Worm (Caenorhabditis elegans): ENCODE data around the gene K02E7.7.
A peak's percentile ranks its signal among the peaks of the same experiment; 100 is the strongest.

K02E7.7 gene

DNA sequence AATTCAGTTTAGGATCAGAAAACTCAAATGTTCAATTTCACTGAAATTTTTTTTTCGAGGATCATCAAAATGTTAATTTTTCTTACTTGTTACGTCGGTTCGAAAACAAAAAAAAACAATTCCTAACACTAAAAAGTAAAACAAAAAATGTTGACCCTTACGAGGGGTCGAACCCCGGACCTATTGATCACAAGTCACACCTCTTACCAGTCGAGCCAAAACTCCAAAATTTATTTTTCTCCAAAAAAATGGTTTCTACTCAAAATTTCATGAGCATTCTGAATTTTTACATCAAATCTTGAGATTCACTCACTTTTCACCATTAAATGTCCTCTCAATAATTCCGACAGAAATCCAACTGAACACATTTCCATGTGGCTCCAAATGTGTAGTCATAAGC lies 47.4 kb downstream of the K02E7.7 start:
- no peak for TF ChIP-seq nfya-1 (tag; optimal IDR thresholded peaks at IDR 0.05; ENCODE audit: insufficient read depth)
- TF ChIP-seq tbx-2 (tag; optimal IDR thresholded peaks at IDR 0.05): no peak
- no peak for TF ChIP-seq nhr-43 (tag; optimal IDR thresholded peaks at IDR 0.05; ENCODE audit: poor library complexity, severe bottlenecking)
- no peak for TF ChIP-seq nhr-28 (tag; optimal IDR thresholded peaks at IDR 0.05)
- TF ChIP-seq mdl-1 (tag; optimal IDR thresholded peaks at IDR 0.05): no peak
- TF ChIP-seq unc-39 (tag; optimal IDR thresholded peaks at IDR 0.05): no peak
- TF ChIP-seq pqm-1 (tag; optimal IDR thresholded peaks at IDR 0.05): no peak
- TF ChIP-seq zag-1 (tag; optimal IDR thresholded peaks at IDR 0.05): no peak
- TF ChIP-seq fkh-2 (tag; optimal IDR thresholded peaks at IDR 0.05): no peak
- TF ChIP-seq nhr-77 (tag; optimal IDR thresholded peaks at IDR 0.05): no peak
- no peak for TF ChIP-seq daf-12 (tag; optimal IDR thresholded peaks at IDR 0.05)
- no peak for TF ChIP-seq snpc-4 (tag; optimal IDR thresholded peaks at IDR 0.05)
- no peak for TF ChIP-seq nhr-11 (tag; optimal IDR thresholded peaks at IDR 0.05)
- TF ChIP-seq elt-1 (tag; optimal IDR thresholded peaks at IDR 0.05): no peak
- no peak for TF ChIP-seq nhr-67 (tag; optimal IDR thresholded peaks at IDR 0.05)
- no peak for TF ChIP-seq ztf-4 (tag; optimal IDR thresholded peaks at IDR 0.05)
- TF ChIP-seq nhr-237 (tag; optimal IDR thresholded peaks at IDR 0.05): no peak
- no peak for TF ChIP-seq fos-1 (tag; optimal IDR thresholded peaks at IDR 0.05)

DNA sequence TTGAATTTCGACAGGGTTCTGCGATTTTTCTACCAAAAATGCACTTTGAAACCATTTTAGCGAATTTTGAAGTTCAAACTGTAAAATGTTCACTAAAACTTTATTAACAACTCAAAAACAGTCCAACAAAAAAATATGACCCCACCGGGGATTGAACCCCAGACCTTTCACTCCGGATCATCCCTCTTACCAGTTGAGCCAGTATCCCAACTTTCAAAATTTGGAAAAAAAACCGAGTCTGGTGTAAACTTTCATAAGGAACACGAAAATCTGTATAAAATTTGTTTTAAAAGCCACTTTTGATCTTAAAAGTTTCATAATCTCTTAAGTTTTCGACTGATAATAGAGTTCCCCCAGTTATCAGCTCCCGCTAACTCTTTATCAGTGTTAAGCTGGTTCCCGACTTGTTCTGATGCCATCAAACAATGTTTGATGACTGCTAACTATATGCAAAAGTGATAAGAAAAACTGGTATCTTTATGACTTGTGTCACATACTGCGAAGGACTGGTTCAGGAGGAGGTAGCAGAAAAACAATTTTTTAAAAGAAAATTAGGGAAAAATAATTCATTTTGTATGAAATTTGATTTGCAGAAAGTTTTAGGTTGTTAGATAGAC lies 48.8 kb downstream of the K02E7.7 start:
- TF ChIP-seq elt-2 (tag; optimal IDR thresholded peaks at IDR 0.05): peak; percentile 100
- TF ChIP-seq nhr-28 (tag; optimal IDR thresholded peaks at IDR 0.05): no peak
- TF ChIP-seq pha-4 (tag; optimal IDR thresholded peaks at IDR 0.05): peak; percentile 74
- peak; percentile 58 for TF ChIP-seq egl-27 (tag; optimal IDR thresholded peaks at IDR 0.05)
- no peak for TF ChIP-seq ZK546.5 (tag; optimal IDR thresholded peaks at IDR 0.05)
- TF ChIP-seq pqm-1 (tag; optimal IDR thresholded peaks at IDR 0.05): peak; percentile 100
- peak; percentile 96 for TF ChIP-seq jun-1 (tag; optimal IDR thresholded peaks at IDR 0.05)
- TF ChIP-seq fos-1 (tag; optimal IDR thresholded peaks at IDR 0.05): peak; percentile 78
- TF ChIP-seq lsy-12 (tag; optimal IDR thresholded peaks at IDR 0.05): no peak

DNA sequence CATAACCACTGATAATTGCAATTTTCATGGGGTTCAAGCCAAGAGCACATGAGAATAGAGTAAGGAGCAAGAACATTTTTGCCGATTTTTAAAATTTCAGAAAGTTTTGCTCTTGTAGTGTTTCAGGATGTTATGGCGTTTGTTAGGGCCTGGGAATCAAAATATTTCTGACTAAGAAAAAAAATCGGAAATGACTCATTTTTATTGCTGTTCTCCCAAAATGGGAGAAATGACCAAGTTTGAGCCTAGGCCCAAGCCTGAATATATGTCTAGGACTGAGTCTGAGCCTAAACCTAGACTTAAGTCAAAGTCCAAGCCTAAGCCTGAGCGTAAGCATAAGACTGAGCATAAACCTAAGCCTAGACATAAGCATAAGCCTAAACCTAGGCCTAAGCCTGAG lies 49.6 kb downstream of the K02E7.7 start, which contains the start of gene T13B5.9:
TSS of gene T13B5.9 (minus strand) at position 101 of the 400 bp plus-strand sequence.
- TF ChIP-seq fkh-10 (GFP tag; optimal IDR thresholded peaks at IDR 0.05) (no peak), ceh-9 (tag; optimal IDR thresholded peaks at IDR 0.05) (no peak), nhr-25 (tag; optimal IDR thresholded peaks at IDR 0.05) (no peak), sea-2 (GFP tag; optimal IDR thresholded peaks at IDR 0.05) (no peak), nhr-28 (tag; optimal IDR thresholded peaks at IDR 0.05) (no peak), nhr-12 (tag; optimal IDR thresholded peaks at IDR 0.05) (no peak), lin-39 (tag; optimal IDR thresholded peaks at IDR 0.05) (no peak), ceh-28 (tag; optimal IDR thresholded peaks at IDR 0.05) (no peak), ceh-16 (tag; optimal IDR thresholded peaks at IDR 0.05) (no peak), lsy-12 (tag; optimal IDR thresholded peaks at IDR 0.05) (no peak), elt-3 (tag; optimal IDR thresholded peaks at IDR 0.05) (no peak), nhr-77 (tag; optimal IDR thresholded peaks at IDR 0.05) (no peak), nhr-67 (tag; optimal IDR thresholded peaks at IDR 0.05) (no peak), nhr-43 (tag; optimal IDR thresholded peaks at IDR 0.05; ENCODE audit: poor library complexity, severe bottlenecking) (no peak), skn-1 (tag; optimal IDR thresholded peaks at IDR 0.05) (no peak), elt-2 (tag; optimal IDR thresholded peaks at IDR 0.05) (no peak)

DNA sequence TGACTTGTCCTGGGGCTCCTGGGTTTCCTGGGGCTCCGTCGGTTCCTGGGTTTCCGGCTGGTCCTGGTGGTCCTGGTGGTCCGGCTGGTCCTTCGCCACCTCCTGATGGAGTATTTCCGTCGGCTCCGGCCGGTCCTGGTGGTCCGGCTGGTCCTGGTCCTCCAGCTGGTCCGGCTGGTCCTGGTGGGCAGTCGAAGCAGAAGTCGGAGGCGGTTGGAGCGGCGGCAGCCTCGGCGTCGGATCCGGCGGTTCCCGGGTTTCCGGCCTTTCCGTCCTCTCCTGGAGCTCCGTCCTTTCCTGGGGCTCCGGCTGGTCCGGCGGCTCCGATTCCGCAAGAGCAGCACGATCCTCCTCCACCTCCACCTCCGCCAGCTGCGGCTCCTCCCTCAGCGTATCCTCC lies 50.5 kb downstream of the K02E7.7 start:
- no peak for TF ChIP-seq tbx-2 (tag; optimal IDR thresholded peaks at IDR 0.05)
- TF ChIP-seq lsy-12 (tag; optimal IDR thresholded peaks at IDR 0.05): no peak
- TF ChIP-seq nhr-12 (tag; optimal IDR thresholded peaks at IDR 0.05): no peak
- no peak for TF ChIP-seq nhr-67 (tag; optimal IDR thresholded peaks at IDR 0.05)
- TF ChIP-seq mml-1 (tag; optimal IDR thresholded peaks at IDR 0.05): no peak
- no peak for TF ChIP-seq pqm-1 (tag; optimal IDR thresholded peaks at IDR 0.05)
- TF ChIP-seq mdl-1 (tag; optimal IDR thresholded peaks at IDR 0.05): no peak
- TF ChIP-seq unc-39 (tag; optimal IDR thresholded peaks at IDR 0.05): no peak
- no peak for TF ChIP-seq unc-62 (GFP tag; optimal IDR thresholded peaks at IDR 0.05)
- no peak for TF ChIP-seq hmg-11 (tag; optimal IDR thresholded peaks at IDR 0.05)
- TF ChIP-seq ZK546.5 (tag; optimal IDR thresholded peaks at IDR 0.05): no peak
- no peak for TF ChIP-seq elt-1 (tag; optimal IDR thresholded peaks at IDR 0.05)
- TF ChIP-seq nhr-28 (tag; optimal IDR thresholded peaks at IDR 0.05): no peak
- TF ChIP-seq jun-1 (tag; optimal IDR thresholded peaks at IDR 0.05): no peak
- TF ChIP-seq fkh-10 (GFP tag; optimal IDR thresholded peaks at IDR 0.05): no peak
- no peak for TF ChIP-seq zag-1 (tag; optimal IDR thresholded peaks at IDR 0.05)
- TF ChIP-seq ztf-11 (tag; optimal IDR thresholded peaks at IDR 0.05): no peak
